Worm (Caenorhabditis elegans): ENCODE results near the gene F46H6.5.

F46H6.5 gene

DNA sequence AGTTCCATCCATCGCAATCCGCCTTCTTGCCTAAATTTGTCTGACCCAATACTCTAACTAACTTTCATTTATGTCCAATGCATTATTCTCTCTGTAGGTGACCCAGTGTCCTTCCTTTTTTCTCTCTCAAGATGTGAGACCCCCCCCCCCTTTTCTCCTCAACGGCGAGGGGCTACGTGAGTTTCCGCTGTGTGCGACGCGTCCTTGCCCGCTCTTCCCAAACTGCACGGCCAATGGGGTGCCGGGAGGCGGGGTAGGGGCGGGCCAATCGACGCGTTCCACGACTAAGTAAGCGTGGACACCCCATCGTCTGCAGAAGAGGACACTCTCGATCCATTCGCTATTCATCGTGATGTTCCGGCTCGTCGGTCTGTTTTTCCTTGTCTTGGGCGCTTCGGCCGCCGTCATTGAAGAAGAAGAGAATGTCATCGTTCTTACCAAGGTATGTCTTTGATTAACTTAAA is 31.9 kb upstream of the F46H6.5 start, which contains the start of gene pdi-2 (continued):
- TF ChIP-seq vab-7 (GFP tag; IDR thresholded peaks at IDR 0.05) (no peak), nhr-11 (tag; optimal IDR thresholded peaks at IDR 0.05) (peak; percentile 44), lin-39 (tag; optimal IDR thresholded peaks at IDR 0.05) (no peak), duxl-1 (tag; optimal IDR thresholded peaks at IDR 0.05; ENCODE audit: poor library complexity) (peak; percentile 2), nhr-25 (tag; optimal IDR thresholded peaks at IDR 0.05; ENCODE audit: borderline replicate concordance, insufficient read depth) (peak; percentile 76), F49E8.2 (tag; optimal IDR thresholded peaks at IDR 0.05; ENCODE audit: borderline replicate concordance) (no peak), unc-39 (tag; optimal IDR thresholded peaks at IDR 0.05) (no peak), lin-13 (GFP tag; optimal IDR thresholded peaks at IDR 0.05) (peak; percentile 78), dpl-1 (GFP tag; optimal IDR thresholded peaks at IDR 0.05) (peak; percentile 47), R02D3.7 (tag; optimal IDR thresholded peaks at IDR 0.05) (no peak), egl-27 (tag; optimal IDR thresholded peaks at IDR 0.05) (no peak), madf-5 (GFP tag; IDR thresholded peaks at IDR 0.05) (0 out of 4 replicates have a peak, but pooled peaks of 1 of the 2 experiments have one; percentile 15)

DNA sequence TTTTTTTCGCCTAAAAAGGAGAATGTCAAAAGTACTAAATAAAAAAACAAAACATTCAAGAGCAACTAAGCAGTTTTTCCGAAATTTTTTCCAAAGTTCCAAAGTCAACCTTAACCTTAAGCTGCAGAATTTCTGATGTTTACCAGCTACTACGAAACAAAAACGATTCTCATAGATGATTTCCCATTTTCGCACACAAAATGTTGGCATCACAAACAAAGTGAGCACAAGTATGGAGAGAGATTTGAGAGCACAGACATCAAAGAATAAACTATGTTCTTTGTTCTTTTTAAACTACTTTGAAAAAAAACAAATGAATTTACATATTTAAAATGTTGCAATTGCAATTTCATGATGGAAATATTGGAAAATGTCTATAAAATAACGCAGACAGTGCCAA is 31.3 kb upstream of the F46H6.5 start:
- TF ChIP-seq F37D6.2 (tag; optimal IDR thresholded peaks at IDR 0.05) (no peak), saeg-2 (GFP tag; IDR thresholded peaks at IDR 0.05) (no peak), ceh-28 (tag; optimal IDR thresholded peaks at IDR 0.05) (no peak), ama-1 (optimal IDR thresholded peaks at IDR 0.05) (no peak), zip-11 (GFP tag; IDR thresholded peaks at IDR 0.05) (no peak), nhr-11 (tag; optimal IDR thresholded peaks at IDR 0.05) (no peak), mep-1 (tag; optimal IDR thresholded peaks at IDR 0.05) (no peak), ces-1 (GFP tag; optimal IDR thresholded peaks at IDR 0.05) (no peak), lim-7 (GFP tag; IDR thresholded peaks at IDR 0.05) (no peak), nhr-25 (tag; optimal IDR thresholded peaks at IDR 0.05; ENCODE audit: borderline replicate concordance, insufficient read depth) (no peak), dve-1 (tag; optimal IDR thresholded peaks at IDR 0.05; ENCODE audit: insufficient read depth) (peak; percentile 34), rbr-2 (tag; optimal IDR thresholded peaks at IDR 0.05) (no peak), snpc-1.2 (GFP tag; IDR thresholded peaks at IDR 0.05) (no peak), dmd-6 (GFP tag; IDR thresholded peaks at IDR 0.05) (peak; percentile 18; the same call in 1 of the 2 replicates), ceh-32 (tag; optimal IDR thresholded peaks at IDR 0.05; ENCODE audit: poor library complexity) (no peak), Y105C5A.15 (GFP tag; IDR thresholded peaks at IDR 0.05) (no peak), nhr-28 (tag; optimal IDR thresholded peaks at IDR 0.05) (peak; percentile 27), nhr-42 (GFP tag; IDR thresholded peaks at IDR 0.05) (no peak), nhr-77 (tag; optimal IDR thresholded peaks at IDR 0.05) (no peak), hlh-30 (tag; optimal IDR thresholded peaks at IDR 0.05; ENCODE audit: insufficient read depth) (peak; percentile 6), daf-19 (GFP tag; conservative IDR thresholded peaks at IDR 0.05) (no peak), pha-4 (GFP tag; IDR thresholded peaks at IDR 0.05) (no peak), pha-4 (tag; optimal IDR thresholded peaks at IDR 0.05) (no peak), lin-13 (GFP tag; optimal IDR thresholded peaks at IDR 0.05) (no peak), lir-3 (tag; optimal IDR thresholded peaks at IDR 0.05) (no peak), daf-16 (GFP tag; optimal IDR thresholded peaks at IDR 0.05) (no peak), daf-16 (tag; optimal IDR thresholded peaks at IDR 0.05) (peak; percentile 83)

DNA sequence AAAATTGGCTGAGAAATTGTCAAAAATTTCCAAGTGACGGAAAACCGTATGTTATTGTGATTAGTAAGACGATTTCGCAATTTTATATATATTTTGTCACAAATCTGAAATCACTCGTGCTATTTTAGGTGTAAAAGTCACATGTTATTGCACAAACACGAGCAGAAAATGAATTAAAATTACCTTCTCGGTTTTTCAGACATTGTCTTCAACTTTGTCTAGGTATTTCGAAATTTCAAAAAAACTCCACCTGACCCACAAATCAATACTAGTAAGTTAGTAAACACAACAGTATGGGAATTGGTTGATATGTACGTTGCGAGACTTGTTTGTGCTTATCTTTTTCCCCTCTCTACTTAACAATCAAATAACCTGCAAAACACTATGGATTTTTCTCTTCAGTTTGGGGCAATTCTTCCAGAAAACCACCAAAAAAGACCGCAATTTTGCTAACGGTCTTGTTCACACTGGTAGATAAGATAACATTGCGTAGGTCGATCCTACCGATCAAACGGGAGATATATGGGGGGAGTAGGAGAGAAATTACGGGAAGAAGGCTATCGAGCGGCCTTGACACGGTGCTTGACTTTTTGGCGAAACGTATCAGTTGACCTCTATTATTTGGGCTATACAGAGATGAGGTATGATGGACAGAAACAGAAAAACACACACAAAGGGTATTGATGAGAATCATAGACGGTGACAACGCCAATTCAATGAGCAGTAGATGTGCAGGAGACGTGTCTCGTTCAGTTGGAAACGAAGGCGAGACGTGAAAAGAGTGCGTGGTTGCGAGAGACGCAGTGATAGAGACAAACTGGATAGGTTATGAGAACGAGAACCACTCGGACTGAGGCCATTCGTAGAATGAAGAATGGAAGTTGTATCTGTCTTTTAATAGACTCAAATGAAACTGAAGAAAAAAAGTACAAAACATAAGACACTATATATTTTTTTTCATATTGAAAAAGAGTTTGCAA is 30.1 kb upstream of the F46H6.5 start, which contains the start of gene C07A12.7:
C07A12.7 (minus strand) TSS at position 308 of the 980 bp plus-strand sequence.
- TF ChIP-seq lin-1 (GFP tag; IDR thresholded peaks at IDR 0.05), result no peak
- peak; percentile 48 for TF ChIP-seq spr-3 (GFP tag; optimal IDR thresholded peaks at IDR 0.05)
- no peak for TF ChIP-seq daf-16 (GFP tag; optimal IDR thresholded peaks at IDR 0.05)
- TF ChIP-seq daf-16 (tag; optimal IDR thresholded peaks at IDR 0.05), result peak; percentile 42
- TF ChIP-seq mes-2 (tag; optimal IDR thresholded peaks at IDR 0.05; ENCODE audit: poor library complexity, severe bottlenecking), result peak; percentile 30
- TF ChIP-seq nhr-25 (tag; optimal IDR thresholded peaks at IDR 0.05; ENCODE audit: borderline replicate concordance, insufficient read depth), result peak; percentile 71
- TF ChIP-seq nhr-111 (GFP tag; optimal IDR thresholded peaks at IDR 0.05), result no peak
- peak; percentile 68 for TF ChIP-seq aha-1 (tag)
- TF ChIP-seq hlh-30 (tag; optimal IDR thresholded peaks at IDR 0.05; ENCODE audit: insufficient read depth), result peak; percentile 16
- peak; percentile 10 for TF ChIP-seq rbr-2 (tag; optimal IDR thresholded peaks at IDR 0.05)
- no peak for TF ChIP-seq ama-1 (optimal IDR thresholded peaks at IDR 0.05)
- TF ChIP-seq dve-1 (tag; optimal IDR thresholded peaks at IDR 0.05; ENCODE audit: insufficient read depth), result peak; percentile 28
- TF ChIP-seq dpl-1 (GFP tag; optimal IDR thresholded peaks at IDR 0.05), result no peak
- TF ChIP-seq hmg-1.1 (GFP tag; IDR thresholded peaks at IDR 0.05), result peak; percentile 34
- TF ChIP-seq F26F4.8 (GFP tag; conservative IDR thresholded peaks at IDR 0.05), result no peak
- TF ChIP-seq lsy-2 (tag; optimal IDR thresholded peaks at IDR 0.05), result peak in 1 of 2 experiments; percentile 25

Measured in whole organism, L4 larva.